Worm (Caenorhabditis elegans): ENCODE results near the gene sri-65.
"Not testable (repeated sequence)": the region's sequence is repeated elsewhere in the genome, so short reads cannot be mapped to it uniquely, and the experiment has no call there.

The sri-65 gene

ce11 chrV:16393728-16394127 lies 5.6 kb upstream of the sri-65 start, which contains the start of gene srd-63:
Gene srd-63, minus strand, starts transcription at chrV:16393828.
- TF ChIP-seq lin-39 (tag; optimal IDR thresholded peaks at IDR 0.05) (no peak), dmd-4 (tag; optimal IDR thresholded peaks at IDR 0.05) (no peak), F13H6.1 (tag; optimal IDR thresholded peaks at IDR 0.05) (no peak), nhr-11 (tag; optimal IDR thresholded peaks at IDR 0.05) (no peak), nhr-10 (tag; optimal IDR thresholded peaks at IDR 0.05) (no peak), nhr-21 (tag; optimal IDR thresholded peaks at IDR 0.05) (no peak), alr-1 (tag; optimal IDR thresholded peaks at IDR 0.05) (no peak), ceh-16 (tag; optimal IDR thresholded peaks at IDR 0.05) (no peak), sma-3 (GFP tag; optimal IDR thresholded peaks at IDR 0.05) (no peak), C34F6.9 (tag; optimal IDR thresholded peaks at IDR 0.05) (no peak), ZK546.5 (tag; optimal IDR thresholded peaks at IDR 0.05) (no peak), gmeb-1 (tag; optimal IDR thresholded peaks at IDR 0.05) (no peak), lsy-2 (tag; optimal IDR thresholded peaks at IDR 0.05) (no peak), sem-4 (tag; optimal IDR thresholded peaks at IDR 0.05) (no peak), sma-9 (GFP tag; optimal IDR thresholded peaks at IDR 0.05) (no peak), sma-9 (tag; optimal IDR thresholded peaks at IDR 0.05) (no peak), ama-1 (optimal IDR thresholded peaks at IDR 0.05) (no peak), nhr-6 (tag; optimal IDR thresholded peaks at IDR 0.05) (no peak)

- no peak for TF ChIP-seq ztf-1 (GFP tag; conservative IDR thresholded peaks at IDR 0.05)
- no peak for TF ChIP-seq unc-62 (GFP tag; optimal IDR thresholded peaks at IDR 0.05)
- TF ChIP-seq mab-5 (tag; optimal IDR thresholded peaks at IDR 0.05) = no peak
- no peak for TF ChIP-seq lsy-2 (tag; optimal IDR thresholded peaks at IDR 0.05)
- TF ChIP-seq peb-1 (tag; optimal IDR thresholded peaks at IDR 0.05) = no peak
- TF ChIP-seq elt-3 (tag; optimal IDR thresholded peaks at IDR 0.05) = no peak
- TF ChIP-seq ceh-16 (tag; optimal IDR thresholded peaks at IDR 0.05) = no peak
- no peak for TF ChIP-seq ZK546.5 (tag; optimal IDR thresholded peaks at IDR 0.05)
- no peak for TF ChIP-seq mbf-1 (tag; optimal IDR thresholded peaks at IDR 0.05)
- no peak for TF ChIP-seq gmeb-1 (tag; optimal IDR thresholded peaks at IDR 0.05)
- TF ChIP-seq sem-4 (tag; optimal IDR thresholded peaks at IDR 0.05) = no peak
- TF ChIP-seq mdl-1 (tag; optimal IDR thresholded peaks at IDR 0.05) = no peak
- peak; percentile 77 for TF ChIP-seq sma-9 (GFP tag; optimal IDR thresholded peaks at IDR 0.05)
- no peak for TF ChIP-seq sma-9 (tag; optimal IDR thresholded peaks at IDR 0.05)
- no peak for TF ChIP-seq C34F6.9 (tag; optimal IDR thresholded peaks at IDR 0.05)
- no peak for TF ChIP-seq sma-3 (GFP tag; optimal IDR thresholded peaks at IDR 0.05)
- TF ChIP-seq ceh-82 (tag; optimal IDR thresholded peaks at IDR 0.05) = no peak
- TF ChIP-seq egl-27 (tag; optimal IDR thresholded peaks at IDR 0.05) = no peak
- no peak for TF ChIP-seq zag-1 (tag; optimal IDR thresholded peaks at IDR 0.05)
- TF ChIP-seq alr-1 (tag; optimal IDR thresholded peaks at IDR 0.05) = no peak
- TF ChIP-seq lin-13 (GFP tag; optimal IDR thresholded peaks at IDR 0.05) = no peak
- TF ChIP-seq fos-1 (tag; optimal IDR thresholded peaks at IDR 0.05) = peak; percentile 49
- TF ChIP-seq nhr-129 (tag; optimal IDR thresholded peaks at IDR 0.05) = peak; percentile 5
- TF ChIP-seq unc-39 (tag; optimal IDR thresholded peaks at IDR 0.05) = no peak
- TF ChIP-seq skn-1 (tag; optimal IDR thresholded peaks at IDR 0.05) = no peak
Measured at ce11 chrV:16390655-16391054, 2.5 kb upstream of the sri-65 start, which contains the start of gene gst-44. Gene gst-44, plus strand, starts transcription at chrV:16390891.

- not testable (repeated sequence) for TF ChIP-seq Y55F3AM.14 (GFP tag; optimal IDR thresholded peaks at IDR 0.05); nhr-11 (tag; optimal IDR thresholded peaks at IDR 0.05); ztf-1 (GFP tag; conservative IDR thresholded peaks at IDR 0.05)
Measured at ce11 chrV:16383729-16384128, 4.4 kb downstream of the sri-65 start, which contains the start of gene F13A7.7. Gene F13A7.7, minus strand, starts transcription at chrV:16383829.

- TF ChIP-seq mbf-1 (tag; optimal IDR thresholded peaks at IDR 0.05) (no peak), blmp-1 (tag; optimal IDR thresholded peaks at IDR 0.05; ENCODE audit: insufficient read depth) (no peak), alr-1 (tag; optimal IDR thresholded peaks at IDR 0.05) (no peak), C34F6.9 (tag; optimal IDR thresholded peaks at IDR 0.05) (no peak), aly-2 (tag; optimal IDR thresholded peaks at IDR 0.05) (no peak), mdl-1 (tag; optimal IDR thresholded peaks at IDR 0.05) (no peak), ZK546.5 (tag; optimal IDR thresholded peaks at IDR 0.05) (no peak), nhr-6 (tag; optimal IDR thresholded peaks at IDR 0.05) (no peak), nhr-12 (tag; optimal IDR thresholded peaks at IDR 0.05) (no peak), lin-13 (GFP tag; optimal IDR thresholded peaks at IDR 0.05) (no peak), egl-27 (tag; optimal IDR thresholded peaks at IDR 0.05) (no peak), mab-5 (tag; optimal IDR thresholded peaks at IDR 0.05) (no peak), F13H6.1 (tag; optimal IDR thresholded peaks at IDR 0.05) (no peak), nhr-10 (tag; optimal IDR thresholded peaks at IDR 0.05) (no peak), unc-62 (GFP tag; optimal IDR thresholded peaks at IDR 0.05) (no peak), elt-3 (tag; optimal IDR thresholded peaks at IDR 0.05) (no peak), zag-1 (tag; optimal IDR thresholded peaks at IDR 0.05) (no peak)
Measured at ce11 chrV:16382949-16383348, 5.2 kb downstream of the sri-65 start.

Measured in whole organism, L2 larva.